Worm (Caenorhabditis elegans): ENCODE measurements around the gene T21D12.11.
A peak's percentile ranks its signal among the peaks of the same experiment; 100 is the strongest.

T21D12.11 gene

DNA sequence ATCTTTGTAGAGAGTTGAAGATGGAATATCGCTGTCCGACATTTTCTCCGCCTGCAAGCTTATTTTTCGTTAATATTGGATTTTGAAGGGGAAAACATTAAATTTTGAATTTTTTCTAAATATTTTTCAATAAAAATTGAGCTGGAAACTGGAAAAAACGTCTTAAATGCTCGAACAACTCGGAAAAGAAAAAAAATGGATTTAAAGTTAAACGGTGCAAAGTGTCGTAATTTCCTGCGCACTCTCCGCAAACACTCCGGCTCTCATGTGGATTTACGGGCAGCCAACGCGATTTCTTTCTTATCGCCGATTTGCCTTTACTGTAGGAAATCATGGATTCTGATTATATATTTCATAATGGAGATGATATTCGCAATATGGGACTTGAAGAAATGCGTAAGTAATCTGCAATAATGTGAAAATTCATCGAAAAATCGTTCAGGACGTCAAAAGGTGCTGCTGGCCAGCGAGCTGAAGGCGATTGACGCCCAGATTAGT is 28.9 kb upstream of the T21D12.11 start, which contains the start of the genes fnta-1 and cogc-8:
Gene fnta-1 (minus strand): TSS at position 51 of the 498 bp plus-strand sequence.
Gene cogc-8 (plus strand): TSS at position 195 of the 498 bp plus-strand sequence.
- TF ChIP-seq hlh-30 (tag; optimal IDR thresholded peaks at IDR 0.05; ENCODE audit: insufficient read depth) (no peak), lir-3 (tag; optimal IDR thresholded peaks at IDR 0.05) (no peak), nhr-48 (tag; optimal IDR thresholded peaks at IDR 0.05) (no peak), cey-2 (tag; optimal IDR thresholded peaks at IDR 0.05; ENCODE audit: borderline replicate concordance, insufficient read depth) (no peak), lsy-2 (tag; optimal IDR thresholded peaks at IDR 0.05) (peak in 1 of 2 experiments; percentile 37), rbr-2 (tag; optimal IDR thresholded peaks at IDR 0.05) (no peak), zip-11 (GFP tag; IDR thresholded peaks at IDR 0.05) (no peak), mes-2 (tag; optimal IDR thresholded peaks at IDR 0.05; ENCODE audit: poor library complexity, severe bottlenecking) (peak; percentile 62), ces-1 (GFP tag; optimal IDR thresholded peaks at IDR 0.05) (no peak), vab-7 (GFP tag; IDR thresholded peaks at IDR 0.05) (no peak), Y105C5A.15 (GFP tag; IDR thresholded peaks at IDR 0.05) (no peak), ceh-32 (tag; optimal IDR thresholded peaks at IDR 0.05; ENCODE audit: poor library complexity) (no peak), zfp-3 (GFP tag; conservative IDR thresholded peaks at IDR 0.05) (no peak), lin-1 (GFP tag; IDR thresholded peaks at IDR 0.05) (no peak), hmg-1.1 (GFP tag; IDR thresholded peaks at IDR 0.05) (no peak), dve-1 (tag; optimal IDR thresholded peaks at IDR 0.05; ENCODE audit: insufficient read depth) (peak; percentile 48), ZK546.5 (tag; optimal IDR thresholded peaks at IDR 0.05) (no peak), nhr-25 (tag; optimal IDR thresholded peaks at IDR 0.05; ENCODE audit: borderline replicate concordance, insufficient read depth) (no peak), pqm-1 (tag; optimal IDR thresholded peaks at IDR 0.05) (no peak), mep-1 (tag; optimal IDR thresholded peaks at IDR 0.05) (no peak), F49E8.2 (tag; optimal IDR thresholded peaks at IDR 0.05; ENCODE audit: borderline replicate concordance) (no peak), php-3 (GFP tag; IDR thresholded peaks at IDR 0.05) (no peak), ztf-11 (tag; optimal IDR thresholded peaks at IDR 0.05) (no peak), daf-8 (GFP tag; IDR thresholded peaks at IDR 0.05) (no peak), mxl-3 (GFP tag; optimal IDR thresholded peaks at IDR 0.05) (no peak), nhr-11 (tag; optimal IDR thresholded peaks at IDR 0.05) (no peak), mxl-2 (GFP tag; conservative IDR thresholded peaks at IDR 0.05) (no peak), mdt-29 (GFP tag; IDR thresholded peaks at IDR 0.05) (no peak), aha-1 (tag) (peak; percentile 85), Y5F2A.4 (GFP tag; optimal IDR thresholded peaks at IDR 0.05) (no peak), ctbp-1 (GFP tag; IDR thresholded peaks at IDR 0.05) (no peak), lin-29 (GFP tag; IDR thresholded peaks at IDR 0.05) (no peak), madf-9 (GFP tag; conservative IDR thresholded peaks at IDR 0.05) (no peak), hif-1 (tag; optimal IDR thresholded peaks at IDR 0.05) (no peak), D1046.2 (GFP tag; IDR thresholded peaks at IDR 0.05) (no peak), hlh-11 (tag; optimal IDR thresholded peaks at IDR 0.05) (no peak), R02D3.7 (tag; optimal IDR thresholded peaks at IDR 0.05) (peak; percentile 88), sdz-12 (GFP tag; optimal IDR thresholded peaks at IDR 0.05) (no peak), duxl-1 (tag; optimal IDR thresholded peaks at IDR 0.05; ENCODE audit: poor library complexity) (no peak), ztf-7 (tag; optimal IDR thresholded peaks at IDR 0.05) (no peak), fos-1 (tag; optimal IDR thresholded peaks at IDR 0.05) (no peak), nhr-77 (tag; optimal IDR thresholded peaks at IDR 0.05) (no peak), dpl-1 (GFP tag; optimal IDR thresholded peaks at IDR 0.05) (peak; percentile 49)
